Fruit fly (Drosophila melanogaster) whole organism, prepupa: ENCODE results near the gene CG10589.

ENCODE experiments used
- Blimp-1 ChIP-seq: fragments of 200-800 bp; sonication (Bioruptor generic); optimal IDR thresholded peaks from 3 replicates; lab custom pipeline; 2017; ENCODE audit warnings: missing biosample characterization, missing genetic modification characterization, mild to moderate bottlenecking, moderate library complexity, missing genetic modification reagents
- CG11294 ChIP-seq: fragments of 200-800 bp; sonication (Bioruptor generic); IDR thresholded peaks from 2 replicates; pipeline ENCODE4 v1.3.6; 2022; ENCODE audit warnings: missing biosample characterization, missing genetic modification characterization
- CG11762 ChIP-seq: fragments of 200-800 bp; sonication (Bioruptor generic); optimal IDR thresholded peaks from 3 replicates; lab custom pipeline; 2016; ENCODE audit warnings: missing biosample characterization, missing genetic modification characterization; ENCODE audit not compliant: insufficient read depth
- CG11902 ChIP-seq: fragments of 200-800 bp; sonication (Bioruptor generic); optimal IDR thresholded peaks from 3 replicates; lab custom pipeline; 2016; ENCODE audit warnings: missing biosample characterization, missing genetic modification characterization
- CG1621 ChIP-seq: fragments of 200-800 bp; sonication (Bioruptor generic); optimal IDR thresholded peaks from 3 replicates; lab custom pipeline; 2018; ENCODE audit warnings: missing biosample characterization, mild to moderate bottlenecking, missing genetic modification characterization
- CG16779 ChIP-seq: fragments of 200-800 bp; sonication (Bioruptor generic); optimal IDR thresholded peaks from 3 replicates; lab custom pipeline; 2017; ENCODE audit warnings: missing biosample characterization, mild to moderate bottlenecking, missing genetic modification characterization
- CG31627 ChIP-seq: fragments of 200-800 bp; sonication (Bioruptor generic); optimal IDR thresholded peaks from 3 replicates; lab custom pipeline; 2016; ENCODE audit warnings: missing biosample characterization, missing genetic modification characterization
- CG32006 ChIP-seq: fragments of 200-800 bp; sonication (Bioruptor generic); optimal IDR thresholded peaks from 3 replicates; lab custom pipeline; 2017; ENCODE audit warnings: missing biosample characterization, mild to moderate bottlenecking, missing genetic modification characterization
- CG34406 ChIP-seq: fragments of 200-800 bp; sonication (Bioruptor generic); optimal IDR thresholded peaks from 3 replicates; lab custom pipeline; 2016; ENCODE audit warnings: missing biosample characterization, missing genetic modification characterization
- CG3919 ChIP-seq: fragments of 200-800 bp; sonication (Bioruptor generic); optimal IDR thresholded peaks from 3 replicates; lab custom pipeline; 2016; ENCODE audit warnings: missing biosample characterization, missing genetic modification characterization
- CG4318 ChIP-seq: fragments of 200-800 bp; sonication (Bioruptor generic); optimal IDR thresholded peaks from 3 replicates; lab custom pipeline; 2017; ENCODE audit warnings: missing biosample characterization, mild to moderate bottlenecking, missing genetic modification characterization
- CG6276 ChIP-seq: fragments of 200-800 bp; sonication (Bioruptor generic); optimal IDR thresholded peaks from 2 replicates; lab custom pipeline; 2017; ENCODE audit warnings: missing biosample characterization, mild to moderate bottlenecking, missing genetic modification characterization
- CG6792 ChIP-seq: fragments of 200-800 bp; sonication (Bioruptor generic); optimal IDR thresholded peaks from 3 replicates; lab custom pipeline; 2016; ENCODE audit warnings: missing biosample characterization, missing genetic modification characterization
- CG6808 ChIP-seq: fragments of 200-800 bp; sonication (Bioruptor generic); optimal IDR thresholded peaks from 3 replicates; lab custom pipeline; 2017; ENCODE audit warnings: missing biosample characterization, missing genetic modification characterization, mild to moderate bottlenecking, moderate library complexity, missing genetic modification reagents
- CG6854 ChIP-seq: fragments of 200-800 bp; sonication (Bioruptor generic); optimal IDR thresholded peaks from 2 replicates; lab custom pipeline; 2017; ENCODE audit warnings: missing biosample characterization, mild to moderate bottlenecking, missing genetic modification characterization
- CG7368 ChIP-seq: fragments of 200-800 bp; sonication (Bioruptor generic); optimal IDR thresholded peaks from 3 replicates; lab custom pipeline; 2016; ENCODE audit warnings: missing biosample characterization, missing genetic modification characterization
- CG8119 ChIP-seq: fragments of 200-800 bp; sonication (Bioruptor generic); IDR thresholded peaks from 3 replicates; pipeline ENCODE4 v1.3.6; 2022; ENCODE audit warnings: missing biosample characterization, missing genetic modification characterization
- CG8319 ChIP-seq: fragments of 200-800 bp; sonication (Bioruptor generic); optimal IDR thresholded peaks from 3 replicates; lab custom pipeline; 2016; ENCODE audit warnings: missing biosample characterization, missing genetic modification characterization
- CG8632 ChIP-seq: fragments of 200-800 bp; sonication (Bioruptor generic); optimal IDR thresholded peaks from 3 replicates; lab custom pipeline; 2016; ENCODE audit warnings: missing biosample characterization, missing genetic modification characterization
- CG9139 ChIP-seq: fragments of 200-800 bp; sonication (Bioruptor generic); optimal IDR thresholded peaks from 3 replicates; lab custom pipeline; 2017; ENCODE audit warnings: missing biosample characterization, mild to moderate bottlenecking, missing genetic modification characterization
- Eip75B ChIP-seq: fragments of 200-800 bp; sonication (Bioruptor generic); optimal IDR thresholded peaks from 3 replicates; lab custom pipeline; 2016; ENCODE audit warnings: missing biosample characterization, missing genetic modification characterization
- Eip78C ChIP-seq: fragments of 200-800 bp; sonication (Bioruptor generic); peaks from one replicate; lab custom pipeline; 2016; ENCODE audit warnings: missing biosample characterization, missing genetic modification characterization
- Ets21C ChIP-seq: fragments of 200-800 bp; sonication (Bioruptor generic); optimal IDR thresholded peaks from 3 replicates; lab custom pipeline; 2016; ENCODE audit warnings: missing biosample characterization, missing genetic modification characterization
- Ets96B ChIP-seq: fragments of 200-800 bp; optimal IDR thresholded peaks from 2 replicates; lab custom pipeline; 2019; ENCODE audit warnings: missing biosample characterization, mild to moderate bottlenecking, missing genetic modification characterization, moderate library complexity
- Gug ChIP-seq: fragments of 200-800 bp; sonication (Bioruptor generic); IDR thresholded peaks from 2 replicates; pipeline ENCODE4 v1.3.6; 2022; ENCODE audit warnings: missing biosample characterization, missing genetic modification characterization
- Hr38 ChIP-seq: sonication (Bioruptor generic); optimal IDR thresholded peaks from 2 replicates; lab custom pipeline; 2016; ENCODE audit warnings: missing biosample characterization, missing genetic modification characterization
- Hr39 ChIP-seq: fragments of 200-800 bp; sonication (Bioruptor generic); optimal IDR thresholded peaks from 2 replicates; lab custom pipeline; 2016; ENCODE audit warnings: missing biosample characterization, missing genetic modification characterization
- Hr4 ChIP-seq: fragments of 200-800 bp; sonication (Bioruptor generic); optimal IDR thresholded peaks from 3 replicates; lab custom pipeline; 2016; ENCODE audit warnings: missing biosample characterization, missing genetic modification characterization
- Met ChIP-seq: fragments of 200-800 bp; sonication (Bioruptor generic); optimal IDR thresholded peaks from 3 replicates; lab custom pipeline; 2016; ENCODE audit warnings: missing biosample characterization, missing genetic modification characterization
- OdsH ChIP-seq: fragments of 200-800 bp; sonication (Bioruptor generic); optimal IDR thresholded peaks from 3 replicates; lab custom pipeline; 2016; ENCODE audit warnings: missing biosample characterization, missing genetic modification characterization
- Smox ChIP-seq: fragments of 200-800 bp; sonication (Bioruptor generic); optimal IDR thresholded peaks from 3 replicates; lab custom pipeline; 2016; ENCODE audit warnings: missing biosample characterization, missing genetic modification characterization
- Sox102F ChIP-seq: fragments of 200-800 bp; sonication (Bioruptor generic); optimal IDR thresholded peaks from 2 replicates; lab custom pipeline; 2016; ENCODE audit warnings: missing biosample characterization, mild to moderate bottlenecking, missing genetic modification characterization
- Sox14 ChIP-seq: fragments of 200-800 bp; sonication (Bioruptor generic); optimal IDR thresholded peaks from 3 replicates; lab custom pipeline; 2016; ENCODE audit warnings: missing biosample characterization, missing genetic modification characterization
- achi ChIP-seq: fragments of 200-800 bp; sonication (Bioruptor generic); optimal IDR thresholded peaks from 3 replicates; lab custom pipeline; 2016; ENCODE audit warnings: missing biosample characterization, missing genetic modification characterization
- cyc ChIP-seq: fragments of 200-800 bp; sonication (Bioruptor generic); optimal IDR thresholded peaks from 3 replicates; lab custom pipeline; 2016; ENCODE audit warnings: missing biosample characterization, missing genetic modification characterization
- dac ChIP-seq: fragments of 200-800 bp; sonication (Bioruptor generic); optimal IDR thresholded peaks from 2 replicates; lab custom pipeline; 2017; ENCODE audit warnings: missing biosample characterization, mild to moderate bottlenecking, missing genetic modification characterization
- dsx ChIP-seq: fragments of 200-800 bp; optimal IDR thresholded peaks from 3 replicates; lab custom pipeline; 2019; ENCODE audit warnings: missing biosample characterization, mild to moderate bottlenecking, missing genetic modification characterization, moderate library complexity; ENCODE audit not compliant: poor library complexity, severe bottlenecking
- esn ChIP-seq: fragments of 200-800 bp; sonication (Bioruptor generic); optimal IDR thresholded peaks from 2 replicates; lab custom pipeline; 2016; ENCODE audit warnings: missing biosample characterization, mild to moderate bottlenecking, missing genetic modification characterization, moderate library complexity
- fd59A ChIP-seq: fragments of 200-800 bp; sonication (Bioruptor generic); optimal IDR thresholded peaks from 2 replicates; lab custom pipeline; 2017; ENCODE audit warnings: missing biosample characterization, mild to moderate bottlenecking, missing genetic modification characterization, missing genetic modification reagents
- fkh ChIP-seq: fragments of 200-800 bp; sonication (Bioruptor generic); optimal IDR thresholded peaks from 3 replicates; lab custom pipeline; 2017; ENCODE audit warnings: missing biosample characterization, mild to moderate bottlenecking, missing genetic modification characterization, moderate library complexity
- lz ChIP-seq: fragments of 200-800 bp; sonication (Bioruptor generic); optimal IDR thresholded peaks from 3 replicates; lab custom pipeline; 2016; ENCODE audit warnings: missing biosample characterization, missing genetic modification characterization
- pdm3 ChIP-seq: fragments of 200-800 bp; sonication (Bioruptor generic); optimal IDR thresholded peaks from 3 replicates; lab custom pipeline; 2016; ENCODE audit warnings: missing biosample characterization, missing genetic modification characterization
- salr ChIP-seq, 2 experiments: fragments of 200-800 bp; sonication (Bioruptor generic); optimal IDR thresholded peaks; 3 replicates each; lab custom pipeline; 2016 to 2018; ENCODE audit warnings: missing biosample characterization in 2 of 2, missing genetic modification characterization in 2 of 2, mild to moderate bottlenecking in 1 of 2
- ss ChIP-seq, 2 experiments: fragments of 200-800 bp; sonication (Bioruptor generic); optimal IDR thresholded peaks; 2 replicates in 1 of 2; 3 replicates in 1 of 2; lab custom pipeline; 2017 to 2018; ENCODE audit warnings: mild to moderate bottlenecking in 2 of 2, missing biosample characterization in 2 of 2, missing genetic modification characterization in 2 of 2, moderate library complexity in 1 of 2
- svp ChIP-seq: fragments of 200-800 bp; sonication (Bioruptor generic); peaks from one replicate; lab custom pipeline; 2016; ENCODE audit warnings: missing biosample characterization, missing genetic modification characterization
- topi ChIP-seq: fragments of 200-800 bp; sonication (Bioruptor generic); optimal IDR thresholded peaks from 3 replicates; lab custom pipeline; 2016; ENCODE audit warnings: missing biosample characterization, missing genetic modification characterization

The CG10589 gene

DNA sequence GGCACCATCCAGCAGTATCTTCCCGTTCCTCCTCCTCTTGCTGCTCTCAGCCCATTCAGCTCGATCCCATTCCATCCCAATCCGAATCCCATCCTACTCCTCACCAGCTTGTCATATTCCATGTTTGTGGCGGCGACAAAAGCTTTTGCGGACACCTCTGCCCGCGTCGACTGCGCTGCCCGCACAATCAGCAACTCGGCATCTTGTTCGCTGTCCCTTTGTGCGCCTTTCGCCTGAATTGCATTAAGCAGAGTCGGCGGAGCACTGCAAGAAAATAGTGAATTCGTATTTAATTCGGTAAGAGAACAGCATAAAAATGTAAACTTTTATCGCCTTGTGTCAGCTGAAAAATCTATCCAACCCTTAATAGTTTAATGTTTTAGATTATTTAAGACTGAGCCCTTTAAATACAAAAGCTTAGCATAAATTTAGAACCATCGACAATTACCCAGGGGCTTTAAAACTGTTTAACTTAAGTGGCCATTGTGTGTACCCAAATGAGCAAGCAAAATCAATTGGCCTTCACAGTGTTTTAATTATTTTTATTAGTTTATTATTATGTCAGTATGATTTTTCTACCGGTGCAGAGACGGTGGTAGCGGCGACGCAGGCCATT, 23.0 kb downstream of the CG10589 start (continued):
- TF ChIP-seq CG6276 (GFP tag; lab: Kevin White, UChicago) (peak; percentile 83), Hr4 (GFP tag; lab: Kevin White, UChicago) (peak; percentile 88), CG4318 (GFP tag; lab: Kevin White, UChicago) (peak; percentile 88), esn (GFP tag; lab: Kevin White, UChicago) (peak; percentile 94), CG6854 (no peak), dac (GFP tag; lab: Kevin White, UChicago) (peak; percentile 88), CG8632 (peak; percentile 91), ss (GFP tag; optimal IDR thresholded peaks at IDR 0.05; lab: Kevin White, UChicago) (peak; percentile 91 to 96), CG11294 (peak; percentile 43; the same call in 1 of the 2 replicates), CG1621 (tag; lab: Kevin White, UChicago) (peak; percentile 84), OdsH (peak; percentile 94), CG3919 (peak; percentile 96), CG11762 (GFP tag; lab: Kevin White, UChicago) (peak; percentile 89), CG7368 (GFP tag; lab: Kevin White, UChicago) (peak; percentile 78), fkh (GFP tag; lab: Kevin White, UChicago) (no peak), CG31627 (GFP tag; lab: Kevin White, UChicago) (peak; percentile 90), svp (GFP tag; lab: Kevin White, UChicago) (peak; percentile 97), lz (GFP tag; lab: Kevin White, UChicago) (peak; percentile 90), Hr39 (GFP tag; lab: Kevin White, UChicago) (peak; percentile 90), fd59A (GFP tag; lab: Kevin White, UChicago) (peak; percentile 98), Ets96B (tag; lab: Kevin White, UChicago) (peak; percentile 96), Ets21C (GFP tag; lab: Kevin White, UChicago) (peak; percentile 83)

DNA sequence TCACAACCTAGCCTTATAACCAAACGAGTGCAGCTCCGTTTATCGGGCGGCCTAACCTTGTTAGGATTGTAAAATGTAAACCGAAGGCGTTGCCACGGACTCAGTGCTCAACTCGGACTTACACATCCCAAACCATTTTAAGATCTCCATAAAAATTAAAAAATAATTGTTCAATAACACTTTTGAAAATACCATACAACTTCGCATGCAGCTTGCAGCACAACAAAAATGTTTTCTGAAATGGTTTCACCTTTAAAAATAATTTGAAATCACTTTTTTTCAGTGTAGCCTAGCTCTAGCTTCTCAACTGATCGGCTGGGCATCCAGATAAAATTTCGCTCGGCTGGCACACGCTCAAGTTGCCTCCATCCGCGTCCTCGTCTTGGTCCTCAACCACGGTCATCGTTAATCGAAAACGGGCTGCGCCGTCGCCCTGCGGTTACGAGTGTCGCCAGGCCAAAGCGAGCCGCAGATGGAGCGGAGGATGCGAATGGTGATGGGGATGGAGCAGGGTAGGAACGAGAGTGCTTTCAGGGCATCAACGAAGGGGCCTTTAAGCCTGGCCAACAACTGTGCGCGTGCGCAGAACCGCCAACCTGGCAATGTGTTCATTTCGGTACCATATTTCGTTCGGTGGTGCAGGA, 24.0 kb downstream of the CG10589 start:
- peak; percentile 83 for TF ChIP-seq Eip75B (GFP tag; lab: Kevin White, UChicago)
- TF ChIP-seq topi (GFP tag; lab: Kevin White, UChicago): peak; percentile 76
- peak; percentile 77 for TF ChIP-seq CG32006 (GFP tag; lab: Kevin White, UChicago)
- peak; percentile 58 to 84 for TF ChIP-seq salr (GFP tag; optimal IDR thresholded peaks at IDR 0.05; lab: Kevin White, UChicago)
- peak in 1 of 2 experiments; percentile 72 for TF ChIP-seq ss (GFP tag; optimal IDR thresholded peaks at IDR 0.05; lab: Kevin White, UChicago)
- peak; percentile 64 for TF ChIP-seq Smox (GFP tag; lab: Kevin White, UChicago)
- TF ChIP-seq Gug (GFP tag; lab: Robert Waterston, UW): peak; percentile 60
- TF ChIP-seq Met (GFP tag; lab: Kevin White, UChicago): peak; percentile 76
- peak; percentile 76 for TF ChIP-seq CG6808 (GFP tag; lab: Kevin White, UChicago)
- peak; percentile 78 for TF ChIP-seq CG11762 (GFP tag; lab: Kevin White, UChicago)
- TF ChIP-seq CG8319: peak; percentile 81
- TF ChIP-seq CG11902: peak; percentile 67
- TF ChIP-seq CG8119: peak; percentile 85
- TF ChIP-seq CG6276 (GFP tag; lab: Kevin White, UChicago): peak; percentile 59
- peak; percentile 80 for TF ChIP-seq CG16779 (tag; lab: Kevin White, UChicago)
- peak; percentile 78 for TF ChIP-seq CG34406 (GFP tag; lab: Kevin White, UChicago)
- TF ChIP-seq cyc (GFP tag; lab: Kevin White, UChicago): peak; percentile 68
- peak; percentile 86 for TF ChIP-seq Sox14 (GFP tag; lab: Kevin White, UChicago)
- TF ChIP-seq Ets21C (GFP tag; lab: Kevin White, UChicago): peak; percentile 47
- TF ChIP-seq CG6854: peak; percentile 65
- TF ChIP-seq CG9139 (GFP tag; lab: Kevin White, UChicago): peak; percentile 62
- TF ChIP-seq pdm3 (GFP tag; lab: Kevin White, UChicago): peak; percentile 84
- peak; percentile 7 for TF ChIP-seq svp (GFP tag; lab: Kevin White, UChicago)
- peak; percentile 70 for TF ChIP-seq Sox102F
- TF ChIP-seq Hr38 (GFP tag; lab: Kevin White, UChicago): no peak
- TF ChIP-seq achi (GFP tag; lab: Kevin White, UChicago): peak; percentile 86
- TF ChIP-seq Blimp-1 (GFP tag; lab: Kevin White, UChicago): no peak
- TF ChIP-seq CG6792 (GFP tag; lab: Kevin White, UChicago): peak; percentile 78
- peak; percentile 69 for TF ChIP-seq lz (GFP tag; lab: Kevin White, UChicago)
- peak; percentile 91 for TF ChIP-seq CG3919
- peak; percentile 96 for TF ChIP-seq Eip78C (GFP tag; lab: Kevin White, UChicago)
- TF ChIP-seq CG1621 (tag; lab: Kevin White, UChicago): peak; percentile 83
- peak; percentile 89 for TF ChIP-seq OdsH
- TF ChIP-seq esn (GFP tag; lab: Kevin White, UChicago): peak; percentile 61
- TF ChIP-seq Ets96B (tag; lab: Kevin White, UChicago): peak; percentile 89
- TF ChIP-seq dsx (GFP tag; lab: Kevin White, UChicago): peak; percentile 82
